Fruit fly (Drosophila melanogaster) whole organism, adult: Measurements from ENCODE around the gene fz2.

Source experiments
- CG11617 ChIP-seq: fragments of 200-800 bp; sonication (Bioruptor generic); optimal IDR thresholded peaks from 2 replicates; lab custom pipeline; 2017; ENCODE audit warnings: mild to moderate bottlenecking, missing biosample characterization, missing genetic modification reagents, missing genetic modification characterization
- CG7045 ChIP-seq: fragments of 200-800 bp; sonication (Bioruptor generic); optimal IDR thresholded peaks from 2 replicates; lab custom pipeline; 2017; ENCODE audit warnings: missing biosample characterization, mild to moderate bottlenecking, missing genetic modification characterization
- CG7101 ChIP-seq: fragments of 200-800 bp; sonication (Bioruptor generic); optimal IDR thresholded peaks from 2 replicates; lab custom pipeline; 2018; ENCODE audit warnings: missing biosample characterization, mild to moderate bottlenecking, missing genetic modification characterization, moderate library complexity
- Mnt ChIP-seq: fragments of 200-800 bp; sonication (Bioruptor generic); optimal IDR thresholded peaks from 2 replicates; lab custom pipeline; 2016; ENCODE audit warnings: missing biosample characterization, mild to moderate bottlenecking, missing genetic modification characterization

DNA sequence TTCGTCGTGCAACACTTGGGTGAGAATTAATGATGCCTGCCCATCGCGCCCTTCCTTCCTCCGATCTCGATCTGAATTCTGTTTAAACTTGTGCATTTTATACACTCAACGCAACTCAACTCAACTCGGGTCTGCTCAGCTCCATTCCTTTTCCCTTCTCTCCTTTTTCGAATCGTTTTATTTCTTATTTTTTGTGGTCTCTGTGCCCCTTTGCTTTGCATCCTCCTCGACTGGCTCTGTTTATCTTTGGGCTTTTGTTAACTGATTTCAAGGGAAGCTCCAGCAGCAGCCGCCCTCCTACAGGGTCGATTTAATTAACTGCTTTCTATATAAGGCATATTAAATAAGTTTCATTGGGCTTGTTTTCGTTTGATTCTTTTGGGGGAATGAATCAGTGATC, 71.4 kb downstream of the fz2 start:
- TF ChIP-seq CG11617 (GFP tag; lab: Kevin White, UChicago) (no peak), CG7101 (no peak), Mnt (GFP tag; lab: Kevin White, UChicago) (no peak), CG7045 (no peak)
